Worm (Caenorhabditis elegans) whole organism, L2 larva: ENCODE measurements around the gene gmap-2.

Experiments used
- R02D3.7 ChIP-seq: fragments of 150-350 bp; optimal IDR thresholded peaks from 2 replicates; lab custom pipeline; 2014; ENCODE audit warnings: missing biosample characterization, missing genetic modification characterization
- ama-1 ChIP-seq: fragments of 150-350 bp; optimal IDR thresholded peaks from 2 replicates; lab custom pipeline; 2018; ENCODE audit warnings: inconsistent platforms
- elt-1 ChIP-seq: fragments of 150-350 bp; optimal IDR thresholded peaks from 2 replicates; lab custom pipeline; 2014; ENCODE audit warnings: missing biosample characterization, missing genetic modification characterization
- mdl-1 ChIP-seq, 2 experiments: fragments of 150-350 bp in 1 of 2; sonication (generic microtip) in 1 of 2; optimal IDR thresholded peaks; 2 replicates each; lab custom pipeline; 2017; ENCODE audit warnings: missing biosample characterization in 2 of 2, missing genetic modification characterization in 2 of 2
- nhr-11 ChIP-seq: fragments of 150-350 bp; optimal IDR thresholded peaks from 2 replicates; lab custom pipeline; 2014; ENCODE audit warnings: missing biosample characterization, missing genetic modification characterization
- nhr-23 ChIP-seq: fragments of 150-350 bp; optimal IDR thresholded peaks from 2 replicates; lab custom pipeline; 2014; ENCODE audit warnings: missing biosample characterization, missing genetic modification reagents, missing genetic modification characterization
- nhr-237 ChIP-seq: fragments of 150-350 bp; optimal IDR thresholded peaks from 2 replicates; lab custom pipeline; 2014; ENCODE audit warnings: missing biosample characterization, missing genetic modification characterization
- unc-55 ChIP-seq: fragments of 150-350 bp; sonication (generic microtip); optimal IDR thresholded peaks from 3 replicates; lab custom pipeline; 2014; ENCODE audit warnings: missing biosample characterization, missing genetic modification reagents, missing genetic modification characterization
- unc-62 ChIP-seq: fragments of 150-350 bp; optimal IDR thresholded peaks from 2 replicates; lab custom pipeline; 2014; ENCODE audit warnings: missing biosample characterization, missing genetic modification reagents, missing genetic modification characterization
- zag-1 ChIP-seq: fragments of 150-350 bp; optimal IDR thresholded peaks from 2 replicates; lab custom pipeline; 2014; ENCODE audit warnings: missing biosample characterization, missing genetic modification characterization
- ztf-11 ChIP-seq: sonication (generic microtip); optimal IDR thresholded peaks from 2 replicates; lab custom pipeline; 2017; ENCODE audit warnings: missing biosample characterization, missing genetic modification characterization

DNA sequence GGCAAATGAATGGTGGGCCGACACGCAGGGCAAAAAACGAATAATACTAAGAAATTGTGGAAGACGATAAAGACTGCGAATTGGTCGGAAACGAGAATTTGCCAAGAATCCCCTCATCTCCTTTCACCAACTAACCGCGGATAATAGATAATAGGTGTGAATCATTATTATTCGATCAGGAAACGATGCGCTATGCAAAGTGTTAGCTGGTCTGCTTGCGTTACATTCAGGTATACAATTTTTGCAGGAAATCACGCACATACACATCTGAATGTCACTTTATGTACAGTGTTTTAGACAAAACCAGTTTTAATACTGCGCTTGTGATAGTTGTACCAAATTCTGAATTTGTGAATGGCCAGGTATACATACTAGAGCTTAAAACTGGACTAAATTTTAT is 1.6 kb upstream of the gmap-2 start:
- no peak for TF ChIP-seq ama-1
- TF ChIP-seq unc-55 (GFP tag; lab: Kevin White, UChicago), result no peak
- TF ChIP-seq zag-1, result no peak
- no peak for TF ChIP-seq R02D3.7 (tag; lab: Kevin White, UChicago)
- TF ChIP-seq elt-1, result no peak
- TF ChIP-seq unc-62, result no peak
- no peak for TF ChIP-seq nhr-237
- no peak for TF ChIP-seq nhr-23
- TF ChIP-seq nhr-11 (tag; lab: Kevin White, UChicago), result no peak
- no peak for TF ChIP-seq ztf-11 (tag; lab: Kevin White, UChicago)
- TF ChIP-seq mdl-1 (tag; optimal IDR thresholded peaks at IDR 0.05; lab: Kevin White, UChicago), result no peak
